1 fruit fly cellular context compared by ENCODE assay signal in the genomic region with DNA sequence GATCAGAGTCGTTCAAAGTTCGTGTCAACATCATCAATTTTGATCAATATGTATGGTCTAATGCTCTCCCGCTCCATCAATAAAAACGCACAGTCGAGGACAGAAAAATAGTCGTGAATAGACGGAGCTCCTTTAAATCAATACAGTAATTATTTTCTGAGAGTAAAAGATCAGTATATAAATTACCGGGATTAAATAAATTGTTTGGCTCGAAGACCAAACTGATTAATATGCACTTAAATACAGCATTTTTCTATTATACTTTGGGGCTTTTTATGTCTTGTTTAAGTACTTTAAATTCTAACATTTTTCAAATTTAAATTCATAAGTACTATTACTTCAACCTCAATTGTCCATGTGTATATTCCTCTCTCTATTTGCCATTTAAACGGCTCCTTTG.
TF ChIP-seq lines count a peak whose summit lies in the region.

No protein-coding gene starts in this region.

TF ChIP-seq in whole organism, embryonic, 481 proteins besides CTCF, POLR2A, EP300 and RAD21 (continued from another document and continues in another):
- TF ChIP-seq bbx (GFP tag; IDR thresholded peaks at IDR 0.05; lab: Robert Waterston, UW; ENCODE audit: partially characterized antibody) (no peak), stwl (tag; optimal IDR thresholded peaks at IDR 0.05; lab: Kevin White, UChicago) (no peak), CG4360 (GFP tag; IDR thresholded peaks at IDR 0.05; lab: Robert Waterston, UW) (no peak), CG6765 (GFP tag; optimal IDR thresholded peaks at IDR 0.05; lab: Kevin White, UChicago) (no peak), CG14441 (GFP tag; IDR thresholded peaks at IDR 0.05; lab: Robert Waterston, UW) (no peak), CG9437 (GFP tag; optimal IDR thresholded peaks at IDR 0.05; lab: Kevin White, UChicago) (peak; percentile 64), Sry-δ (GFP tag; optimal IDR thresholded peaks at IDR 0.05; lab: Kevin White, UChicago) (no peak), Adf1 (GFP tag; IDR thresholded peaks at IDR 0.05; lab: Robert Waterston, UW) (no peak), CG10462 (GFP tag; optimal IDR thresholded peaks at IDR 0.05; lab: Kevin White, UChicago) (peak; percentile 49), Blimp-1 (GFP tag; optimal IDR thresholded peaks at IDR 0.05; lab: Kevin White, UChicago) (peak; percentile 25), scrt (GFP tag; optimal IDR thresholded peaks at IDR 0.05; lab: Kevin White, UChicago) (no peak), repo (GFP tag; optimal IDR thresholded peaks at IDR 0.05; lab: Kevin White, UChicago) (no peak), gfzf (GFP tag; optimal IDR thresholded peaks at IDR 0.05; lab: Kevin White, UChicago) (no peak), CG13624 (GFP tag; optimal IDR thresholded peaks at IDR 0.05; lab: Kevin White, UChicago) (peak; percentile 18), CG12155 (GFP tag; optimal IDR thresholded peaks at IDR 0.05; lab: Kevin White, UChicago) (peak; percentile 42), hkb (optimal IDR thresholded peaks at IDR 0.05; lab: Kevin White, UChicago) (no peak), hkb (GFP tag; IDR thresholded peaks at IDR 0.05; lab: Robert Waterston, UW) (no peak), toy (GFP tag; IDR thresholded peaks at IDR 0.05; lab: Robert Waterston, UW) (no peak), CG6689 (GFP tag; IDR thresholded peaks at IDR 0.05; lab: Robert Waterston, UW) (0 out of 2 replicates have a peak, but pooled peaks have one; percentile 34), CG16779 (GFP tag; IDR thresholded peaks at IDR 0.05; lab: Robert Waterston, UW) (no peak), Atf-2 (GFP tag; optimal IDR thresholded peaks at IDR 0.05; lab: Kevin White, UChicago) (peak; percentile 43), eve (GFP tag; optimal IDR thresholded peaks at IDR 0.05; lab: Kevin White, UChicago) (peak in 1 of 2 experiments; percentile 62), Doc2 (GFP tag; IDR thresholded peaks at IDR 0.05; lab: Robert Waterston, UW) (no peak), odd (GFP tag; optimal IDR thresholded peaks at IDR 0.05; lab: Kevin White, UChicago) (peak; percentile 11), Rfx (GFP tag; IDR thresholded peaks at IDR 0.05; lab: Robert Waterston, UW) (peak; percentile 50), Opbp (GFP tag; IDR thresholded peaks at IDR 0.05; lab: Robert Waterston, UW; ENCODE audit: partially characterized antibody) (no peak), slp2 (GFP tag; optimal IDR thresholded peaks at IDR 0.05; lab: Kevin White, UChicago) (peak; percentile 37), Gsc (GFP tag; IDR thresholded peaks at IDR 0.05; lab: Robert Waterston, UW) (no peak), danr (GFP tag; IDR thresholded peaks at IDR 0.05; lab: Robert Waterston, UW) (no peak), bsh (GFP tag; optimal IDR thresholded peaks at IDR 0.05; lab: Kevin White, UChicago) (peak in 1 of 2 experiments; percentile 64), dmrt11E (tag; optimal IDR thresholded peaks at IDR 0.05; lab: Kevin White, UChicago) (peak; percentile 84), fd102C (GFP tag; optimal IDR thresholded peaks at IDR 0.05; lab: Kevin White, UChicago) (peak; percentile 49), lilli (GFP tag; optimal IDR thresholded peaks at IDR 0.05; lab: Kevin White, UChicago) (peak; percentile 53), Med (GFP tag; lab: Kevin White, UChicago) (peak; percentile 86), PHDP (tag; optimal IDR thresholded peaks at IDR 0.05; lab: Kevin White, UChicago) (no peak), ham (GFP tag; IDR thresholded peaks at IDR 0.05; lab: Robert Waterston, UW) (no peak), CG10274 (GFP tag; optimal IDR thresholded peaks at IDR 0.05; lab: Kevin White, UChicago) (peak; percentile 7), Bteb2 (GFP tag; optimal IDR thresholded peaks at IDR 0.05; lab: Kevin White, UChicago) (peak; percentile 43), pan (optimal IDR thresholded peaks at IDR 0.05; lab: Kevin White, UChicago) (no peak), pan (GFP tag; optimal IDR thresholded peaks at IDR 0.05 in 1 of 2, IDR thresholded peaks at IDR 0.05 in 1 of 2) (peak in 1 of 2 experiments; percentile 20), CG17359 (tag; optimal IDR thresholded peaks at IDR 0.05; lab: Kevin White, UChicago) (peak; percentile 46), CG3163 (GFP tag; optimal IDR thresholded peaks at IDR 0.05; lab: Kevin White, UChicago) (no peak), CG17829 (tag; optimal IDR thresholded peaks at IDR 0.05; lab: Kevin White, UChicago) (peak; percentile 75), insv (GFP tag; optimal IDR thresholded peaks at IDR 0.05; lab: Kevin White, UChicago) (no peak), CG11247 (GFP tag; IDR thresholded peaks at IDR 0.05; lab: Robert Waterston, UW) (no peak), CG5245 (GFP tag; optimal IDR thresholded peaks at IDR 0.05; lab: Kevin White, UChicago) (peak; percentile 6), CG18476 (GFP tag; optimal IDR thresholded peaks at IDR 0.05; lab: Kevin White, UChicago) (peak; percentile 30), CG12219 (GFP tag; optimal IDR thresholded peaks at IDR 0.05; lab: Kevin White, UChicago) (peak; percentile 43), onecut (GFP tag; IDR thresholded peaks at IDR 0.05; lab: Robert Waterston, UW) (0 out of 2 replicates have a peak, but pooled peaks have one; percentile 14), ken (GFP tag; IDR thresholded peaks at IDR 0.05; lab: Robert Waterston, UW) (no peak), Trl (optimal IDR thresholded peaks at IDR 0.05; lab: Kevin White, UChicago) (no peak), Trl (GFP tag; optimal IDR thresholded peaks at IDR 0.05; lab: Kevin White, UChicago) (no peak), CG11696 (GFP tag; IDR thresholded peaks at IDR 0.05; lab: Robert Waterston, UW) (peak; percentile 86), Elba2 (GFP tag; optimal IDR thresholded peaks at IDR 0.05; lab: Kevin White, UChicago) (no peak), CG18599 (GFP tag; optimal IDR thresholded peaks at IDR 0.05; lab: Kevin White, UChicago) (peak; percentile 35), kay (GFP tag; optimal IDR thresholded peaks at IDR 0.05; lab: Kevin White, UChicago) (no peak), CG14710 (tag; optimal IDR thresholded peaks at IDR 0.05; lab: Kevin White, UChicago) (peak; percentile 58), TFAM (GFP tag; optimal IDR thresholded peaks at IDR 0.05; lab: Kevin White, UChicago) (no peak), D19A (tag; optimal IDR thresholded peaks at IDR 0.05; lab: Kevin White, UChicago) (peak; percentile 58), dan (GFP tag; IDR thresholded peaks at IDR 0.05; lab: Robert Waterston, UW) (0 out of 2 replicates have a peak, but pooled peaks have one; percentile 23), dysf (GFP tag; IDR thresholded peaks at IDR 0.05; lab: Robert Waterston, UW) (peak; percentile 67), gro (GFP tag; optimal IDR thresholded peaks at IDR 0.05; lab: Kevin White, UChicago) (no peak), Eip74EF (GFP tag; optimal IDR thresholded peaks at IDR 0.05; lab: Kevin White, UChicago) (no peak), fd3F (GFP tag; optimal IDR thresholded peaks at IDR 0.05; lab: Kevin White, UChicago) (peak; percentile 23), CG2120 (GFP tag; optimal IDR thresholded peaks at IDR 0.05; lab: Kevin White, UChicago) (peak; percentile 48), CG7357 (GFP tag; IDR thresholded peaks at IDR 0.05; lab: Robert Waterston, UW) (0 out of 3 replicates have a peak, but pooled peaks have one; percentile 29), Ptx1 (GFP tag; IDR thresholded peaks at IDR 0.05; lab: Robert Waterston, UW) (peak; percentile 49), Spps (tag; optimal IDR thresholded peaks at IDR 0.05; lab: Kevin White, UChicago) (peak; percentile 28), CG31388 (GFP tag; optimal IDR thresholded peaks at IDR 0.05; lab: Kevin White, UChicago) (no peak), CG6175 (GFP tag; IDR thresholded peaks at IDR 0.05; lab: Robert Waterston, UW) (no peak), wdn (GFP tag; IDR thresholded peaks at IDR 0.05; lab: Robert Waterston, UW) (no peak), CG5180 (GFP tag; optimal IDR thresholded peaks at IDR 0.05; lab: Kevin White, UChicago) (peak; percentile 33), cad (GFP tag; optimal IDR thresholded peaks at IDR 0.05; lab: Kevin White, UChicago) (no peak), MBD-R2 (GFP tag; IDR thresholded peaks at IDR 0.05; lab: Robert Waterston, UW) (no peak; the same call in 1 of the 2 replicates), Hr78 (GFP tag; optimal IDR thresholded peaks at IDR 0.05; lab: Kevin White, UChicago) (peak in 1 of 2 experiments; percentile 16), vvl (GFP tag; IDR thresholded peaks at IDR 0.05; lab: Robert Waterston, UW) (peak; percentile 35; the same call in 1 of the 2 replicates), amos (GFP tag; IDR thresholded peaks at IDR 0.05; lab: Robert Waterston, UW; ENCODE audit: partially characterized antibody) (no peak), CG17361 (GFP tag; IDR thresholded peaks at IDR 0.05; lab: Robert Waterston, UW) (peak; percentile 79), Ravus (GFP tag; IDR thresholded peaks at IDR 0.05; lab: Robert Waterston, UW) (no peak), Nf-YC (tag; optimal IDR thresholded peaks at IDR 0.05; lab: Kevin White, UChicago) (no peak), sr (GFP tag; IDR thresholded peaks at IDR 0.05; lab: Robert Waterston, UW) (no peak), dpn (GFP tag; optimal IDR thresholded peaks at IDR 0.05; lab: Kevin White, UChicago) (peak; percentile 24 to 47), tgo (GFP tag; IDR thresholded peaks at IDR 0.05; lab: Robert Waterston, UW) (peak; percentile 41; the same call in 2 of the 3 replicates), CoRest (tag; optimal IDR thresholded peaks at IDR 0.05; lab: Kevin White, UChicago) (peak; percentile 80), org-1 (GFP tag; optimal IDR thresholded peaks at IDR 0.05; lab: Kevin White, UChicago) (peak; percentile 39), wek (GFP tag; optimal IDR thresholded peaks at IDR 0.05; lab: Kevin White, UChicago) (no peak), cas (GFP tag; IDR thresholded peaks at IDR 0.05; lab: Robert Waterston, UW) (no peak), CG7839 (tag; optimal IDR thresholded peaks at IDR 0.05; lab: Kevin White, UChicago) (peak; percentile 81), CG34224 (GFP tag; IDR thresholded peaks at IDR 0.05; lab: Robert Waterston, UW; ENCODE audit: partially characterized antibody) (no peak), HHEX (GFP tag; optimal IDR thresholded peaks at IDR 0.05; lab: Kevin White, UChicago) (peak; percentile 34), CG8944 (GFP tag; optimal IDR thresholded peaks at IDR 0.05; lab: Kevin White, UChicago) (no peak), CG1529 (GFP tag; optimal IDR thresholded peaks at IDR 0.05; lab: Kevin White, UChicago) (peak; percentile 38), CG32532 (GFP tag; IDR thresholded peaks at IDR 0.05; lab: Robert Waterston, UW) (peak; percentile 19; the same call in 1 of the 2 replicates), Sox102F (GFP tag; optimal IDR thresholded peaks at IDR 0.05; lab: Kevin White, UChicago) (peak; percentile 62), CG12659 (GFP tag; optimal IDR thresholded peaks at IDR 0.05; lab: Kevin White, UChicago) (peak; percentile 53), abd-A (tag; optimal IDR thresholded peaks at IDR 0.05; lab: Kevin White, UChicago) (no peak), eyg (GFP tag; optimal IDR thresholded peaks at IDR 0.05; lab: Kevin White, UChicago) (no peak), CG10959 (GFP tag; IDR thresholded peaks at IDR 0.05; lab: Robert Waterston, UW) (peak; percentile 17; the same call in 1 of the 2 replicates), Hsf (GFP tag; optimal IDR thresholded peaks at IDR 0.05; lab: Kevin White, UChicago) (peak; percentile 35), CG14014 (GFP tag; IDR thresholded peaks at IDR 0.05; lab: Robert Waterston, UW) (peak; percentile 45; the same call in 1 of the 2 replicates), hb (GFP tag; IDR thresholded peaks at IDR 0.05; lab: Robert Waterston, UW; ENCODE audit: partially characterized antibody) (no peak), ab (GFP tag; optimal IDR thresholded peaks at IDR 0.05; lab: Kevin White, UChicago) (no peak), chn (GFP tag; optimal IDR thresholded peaks at IDR 0.05; lab: Kevin White, UChicago) (no peak), CG4730 (GFP tag; IDR thresholded peaks at IDR 0.05; lab: Robert Waterston, UW) (no peak), CG8281 (tag; optimal IDR thresholded peaks at IDR 0.05; lab: Kevin White, UChicago) (peak; percentile 71), nerfin-2 (GFP tag; IDR thresholded peaks at IDR 0.05; lab: Robert Waterston, UW; ENCODE audit: partially characterized antibody) (no peak), run (tag; optimal IDR thresholded peaks at IDR 0.05; lab: Kevin White, UChicago) (no peak), CG31441 (GFP tag; IDR thresholded peaks at IDR 0.05; lab: Robert Waterston, UW) (peak; percentile 74), bowl (GFP tag; IDR thresholded peaks at IDR 0.05; lab: Robert Waterston, UW) (no peak), CG9817 (tag; optimal IDR thresholded peaks at IDR 0.05; lab: Kevin White, UChicago) (peak; percentile 14), YL-1 (GFP tag; optimal IDR thresholded peaks at IDR 0.05; lab: Kevin White, UChicago) (peak; percentile 3), ems (GFP tag; optimal IDR thresholded peaks at IDR 0.05; lab: Kevin White, UChicago) (peak; percentile 25), sima (GFP tag; optimal IDR thresholded peaks at IDR 0.05; lab: Kevin White, UChicago) (no peak), CG8359 (GFP tag; optimal IDR thresholded peaks at IDR 0.05; lab: Kevin White, UChicago; ENCODE audit: borderline replicate concordance) (peak; percentile 32), prd (optimal IDR thresholded peaks at IDR 0.05; lab: Kevin White, UChicago) (no peak), prd (GFP tag; IDR thresholded peaks at IDR 0.05; lab: Robert Waterston, UW) (peak; percentile 66; the same call in 2 of the 3 replicates), salm (tag; optimal IDR thresholded peaks at IDR 0.05; lab: Kevin White, UChicago) (no peak), Sox100B (GFP tag; optimal IDR thresholded peaks at IDR 0.05; lab: Kevin White, UChicago) (peak; percentile 62), slbo (GFP tag; IDR thresholded peaks at IDR 0.05; lab: Robert Waterston, UW) (peak; percentile 33; the same call in 1 of the 2 replicates), zfh1 (GFP tag; IDR thresholded peaks at IDR 0.05; lab: Robert Waterston, UW) (peak; percentile 56; the same call in 2 of the 3 replicates), Camta (GFP tag; optimal IDR thresholded peaks at IDR 0.05; lab: Kevin White, UChicago) (no peak), Deaf1 (tag; optimal IDR thresholded peaks at IDR 0.05; lab: Kevin White, UChicago) (peak; percentile 71), CG10366 (GFP tag; IDR thresholded peaks at IDR 0.05; lab: Robert Waterston, UW) (no peak), GATAe (GFP tag; conservative IDR thresholded peaks at IDR 0.05; lab: Robert Waterston, UW) (no peak), NFAT (GFP tag; IDR thresholded peaks at IDR 0.05; lab: Robert Waterston, UW) (no peak), caup (GFP tag; optimal IDR thresholded peaks at IDR 0.05; lab: Kevin White, UChicago; ENCODE audit: severe bottlenecking) (no peak), CG15269 (tag; optimal IDR thresholded peaks at IDR 0.05; lab: Kevin White, UChicago) (peak; percentile 70)
